Worm (Caenorhabditis elegans) whole organism, late embryonic: ENCODE results near the gene F58D2.3.

Source experiments
- T23F11.4 ChIP-seq: fragments of 200-800 bp; sonication (Bioruptor generic); optimal IDR thresholded peaks from 2 replicates; lab custom pipeline; 2018; ENCODE audit warnings: mild to moderate bottlenecking, missing genetic modification characterization, missing compliant biosample characterization
- ama-1 ChIP-seq: fragments of 150-350 bp; optimal IDR thresholded peaks from 2 replicates; lab custom pipeline; 2014
- ceh-14 ChIP-seq: sonication (generic microtip); optimal IDR thresholded peaks from 2 replicates; lab custom pipeline; 2016; ENCODE audit warnings: missing genotype, missing genetic modification characterization, missing compliant biosample characterization
- ceh-18 ChIP-seq: sonication (generic microtip); optimal IDR thresholded peaks from 2 replicates; lab custom pipeline; 2016; ENCODE audit warnings: missing genetic modification characterization, missing compliant biosample characterization
- ceh-19 ChIP-seq: fragments of 200-800 bp; sonication (Bioruptor generic); optimal IDR thresholded peaks from 2 replicates; lab custom pipeline; 2018; ENCODE audit warnings: mild to moderate bottlenecking, missing genetic modification characterization, missing compliant biosample characterization
- ceh-34 ChIP-seq: sonication (generic microtip); optimal IDR thresholded peaks from 2 replicates; lab custom pipeline; 2016; ENCODE audit warnings: mild to moderate bottlenecking, missing genetic modification characterization, missing compliant biosample characterization
- ceh-6 ChIP-seq: fragments of 200-800 bp; sonication (Bioruptor generic); optimal IDR thresholded peaks from 2 replicates; lab custom pipeline; 2018; ENCODE audit warnings: mild to moderate bottlenecking, missing genetic modification characterization, missing compliant biosample characterization
- elt-2 ChIP-seq: sonication (generic microtip); optimal IDR thresholded peaks from 2 replicates; lab custom pipeline; 2016; ENCODE audit warnings: missing genetic modification reagents, missing genetic modification characterization, missing compliant biosample characterization
- elt-4 ChIP-seq: sonication (generic microtip); optimal IDR thresholded peaks from 2 replicates; lab custom pipeline; 2016; ENCODE audit warnings: missing genetic modification characterization, missing compliant biosample characterization
- ets-4 ChIP-seq: sonication (generic microtip); optimal IDR thresholded peaks from 2 replicates; lab custom pipeline; 2016; ENCODE audit warnings: missing genetic modification characterization, missing compliant biosample characterization
- eyg-1 ChIP-seq: sonication (generic microtip); optimal IDR thresholded peaks from 2 replicates; lab custom pipeline; 2016; ENCODE audit warnings: missing genotype, missing genetic modification characterization, missing compliant biosample characterization
- fax-1 ChIP-seq: sonication (generic microtip); optimal IDR thresholded peaks from 2 replicates; lab custom pipeline; 2016; ENCODE audit warnings: missing genotype, missing genetic modification characterization, missing compliant biosample characterization
- gmeb-2 ChIP-seq: sonication (generic microtip); optimal IDR thresholded peaks from 2 replicates; lab custom pipeline; 2016; ENCODE audit warnings: missing genetic modification characterization, inconsistent platforms, missing compliant biosample characterization
- hlh-13 ChIP-seq: fragments of 200-800 bp; sonication (Bioruptor generic); optimal IDR thresholded peaks from 2 replicates; lab custom pipeline; 2018; ENCODE audit warnings: mild to moderate bottlenecking, missing genetic modification characterization, missing compliant biosample characterization
- hlh-15 ChIP-seq: sonication (generic microtip); optimal IDR thresholded peaks from 2 replicates; lab custom pipeline; 2016; ENCODE audit warnings: missing genetic modification characterization, missing compliant biosample characterization
- hlh-30 ChIP-seq: sonication (generic microtip); optimal IDR thresholded peaks from 2 replicates; lab custom pipeline; 2017; ENCODE audit warnings: antibody characterized with exemption, missing genetic modification characterization, missing compliant biosample characterization; ENCODE audit not compliant: insufficient read depth
- hlh-6 ChIP-seq: sonication (generic microtip); optimal IDR thresholded peaks from 2 replicates; lab custom pipeline; 2016; ENCODE audit warnings: missing genotype, missing genetic modification characterization, missing compliant biosample characterization
- lim-6 ChIP-seq: sonication (generic microtip); optimal IDR thresholded peaks from 2 replicates; lab custom pipeline; 2016; ENCODE audit warnings: missing genetic modification characterization, missing compliant biosample characterization
- madf-2 ChIP-seq: sonication (generic microtip); optimal IDR thresholded peaks from 2 replicates; lab custom pipeline; 2017; ENCODE audit warnings: missing genetic modification characterization, missing compliant biosample characterization
- mec-3 ChIP-seq: sonication (generic microtip); optimal IDR thresholded peaks from 2 replicates; lab custom pipeline; 2016; ENCODE audit warnings: borderline replicate concordance, missing genetic modification characterization, missing compliant biosample characterization
- npax-4 ChIP-seq: sonication (generic microtip); optimal IDR thresholded peaks from 2 replicates; lab custom pipeline; 2016; ENCODE audit warnings: missing genetic modification characterization, missing compliant biosample characterization
- pat-9 ChIP-seq: fragments of 200-800 bp; sonication (Bioruptor generic); optimal IDR thresholded peaks from 2 replicates; lab custom pipeline; 2018; ENCODE audit warnings: mild to moderate bottlenecking, missing genetic modification characterization, moderate library complexity, missing compliant biosample characterization
- pqm-1 ChIP-seq: sonication (generic microtip); optimal IDR thresholded peaks from 2 replicates; lab custom pipeline; 2016; ENCODE audit warnings: missing genetic modification characterization, missing compliant biosample characterization
- rnt-1 ChIP-seq: sonication (generic microtip); optimal IDR thresholded peaks from 2 replicates; lab custom pipeline; 2016; ENCODE audit warnings: missing genetic modification characterization, missing compliant biosample characterization
- sox-2 ChIP-seq: fragments of 200-800 bp; sonication (Bioruptor generic); IDR thresholded peaks from 2 replicates; pipeline ENCODE4 v1.3.6; 2022; ENCODE audit warnings: missing genetic modification reagents, missing genetic modification characterization, missing compliant biosample characterization
- sox-4 ChIP-seq: sonication (generic microtip); optimal IDR thresholded peaks from 2 replicates; lab custom pipeline; 2017; ENCODE audit warnings: mild to moderate bottlenecking, missing genetic modification characterization, inconsistent platforms, missing compliant biosample characterization
- tbx-2 ChIP-seq: sonication (generic microtip); optimal IDR thresholded peaks from 2 replicates; lab custom pipeline; 2016; ENCODE audit warnings: missing genetic modification characterization, missing compliant biosample characterization
- ttx-3 ChIP-seq: sonication (generic microtip); optimal IDR thresholded peaks from 2 replicates; lab custom pipeline; 2016; ENCODE audit warnings: missing genetic modification reagents, missing genetic modification characterization, missing compliant biosample characterization
- unc-3 ChIP-seq, 2 experiments: fragments of 200-800 bp in 1 of 2; sonication (Bioruptor generic) in 1 of 2; sonication (generic microtip) in 1 of 2; conservative IDR thresholded peaks in 1 of 2; optimal IDR thresholded peaks in 1 of 2; 2 replicates each; pipeline versions ENCODE4 v1.3.6 to Lab custom; 2016 to 2022; ENCODE audit warnings: missing compliant biosample characterization in 2 of 2, missing genetic modification characterization in 2 of 2, missing genetic modification reagents in 1 of 2
- unc-55 ChIP-seq: sonication (generic microtip); optimal IDR thresholded peaks from 2 replicates; lab custom pipeline; 2017; ENCODE audit warnings: missing biosample characterization, missing genetic modification reagents, missing genetic modification characterization
- zip-5 ChIP-seq: sonication (generic microtip); optimal IDR thresholded peaks from 2 replicates; lab custom pipeline; 2016; ENCODE audit warnings: missing genetic modification characterization, missing compliant biosample characterization
- ztf-16 ChIP-seq: sonication (generic microtip); optimal IDR thresholded peaks from 2 replicates; lab custom pipeline; 2017; ENCODE audit warnings: missing genetic modification characterization, missing compliant biosample characterization

F58D2.3 gene

ce11 chrIV:13167534-13167933, 13.1 kb downstream of the F58D2.3 start:
- no peak for TF ChIP-seq ama-1 (lab: Kevin White, UChicago)
- no peak for TF ChIP-seq elt-2 (tag; lab: Kevin White, UChicago)
- no peak for TF ChIP-seq unc-3 (GFP tag; conservative IDR thresholded peaks at IDR 0.05; lab: Robert Waterston, UW)
- no peak for TF ChIP-seq unc-3 (tag; optimal IDR thresholded peaks at IDR 0.05; lab: Kevin White, UChicago)
- no peak for TF ChIP-seq lim-6 (tag; lab: Kevin White, UChicago)
- no peak for TF ChIP-seq ets-4
- TF ChIP-seq npax-4 (tag; lab: Kevin White, UChicago) = no peak
- TF ChIP-seq T23F11.4 (GFP tag; lab: Kevin White, UChicago) = no peak

- TF ChIP-seq npax-4 (tag; lab: Kevin White, UChicago) (no peak), hlh-13 (GFP tag; lab: Kevin White, UChicago) (no peak), eyg-1 (tag; lab: Kevin White, UChicago) (no peak), fax-1 (no peak), unc-55 (GFP tag; lab: Kevin White, UChicago) (no peak), hlh-30 (tag; lab: Kevin White, UChicago) (no peak), sox-2 (GFP tag; lab: Robert Waterston, UW) (no peak)
These were observed 15.4 kb downstream of the F58D2.3 start, which contains the start of gene scl-14 for ce11 chrIV:13165181-13165580. Gene scl-14 (plus strand): TSS chrIV:13165481.

- no peak for TF ChIP-seq madf-2 (tag; lab: Kevin White, UChicago)
- TF ChIP-seq, all 69 proteins: peak for 0
These were observed 26.0 kb downstream of the F58D2.3 start, which contains the start of the genes crld-1 and msh-5 for ce11 chrIV:13154391-13155283. Gene crld-1 (minus strand): TSS chrIV:13154441. Gene msh-5 (plus strand): TSS chrIV:13155233.

ce11 chrIV:13149276-13149675, 31.3 kb downstream of the F58D2.3 start, which contains the start of gene nlp-79:
Gene nlp-79 (plus strand): TSS chrIV:13149576.
- TF ChIP-seq ttx-3 (tag; lab: Kevin White, UChicago) (no peak), pat-9 (no peak), mec-3 (tag; lab: Kevin White, UChicago) (no peak), ceh-34 (no peak), rnt-1 (no peak), ceh-14 (tag; lab: Kevin White, UChicago) (no peak), gmeb-2 (no peak), ceh-6 (GFP tag; lab: Kevin White, UChicago) (no peak), hlh-30 (tag; lab: Kevin White, UChicago) (no peak)

- TF ChIP-seq fax-1 (no peak), ceh-19 (GFP tag; lab: Kevin White, UChicago) (no peak), zip-5 (tag; lab: Kevin White, UChicago) (no peak), T23F11.4 (GFP tag; lab: Kevin White, UChicago) (no peak), hlh-15 (tag; lab: Kevin White, UChicago) (no peak), ztf-16 (tag; lab: Kevin White, UChicago) (no peak), hlh-30 (tag; lab: Kevin White, UChicago) (no peak), elt-4 (no peak), sox-4 (no peak), ttx-3 (tag; lab: Kevin White, UChicago) (no peak), tbx-2 (no peak), pqm-1 (tag; lab: Kevin White, UChicago) (no peak), ama-1 (lab: Kevin White, UChicago) (no peak), ceh-18 (no peak), hlh-6 (tag; lab: Kevin White, UChicago) (no peak)
These were observed 38.4 kb downstream of the F58D2.3 start, which contains the start of gene spe-43 for ce11 chrIV:13142254-13142653. Gene spe-43 (minus strand): TSS chrIV:13142354.
